Fruit fly (Drosophila melanogaster): ENCODE data around the gene CG5665.

dm6 chr3L:20395257-20395909 lies 37.1 kb downstream of the CG5665 start:
- TF ChIP-seq CG8632 (GFP tag; optimal IDR thresholded peaks at IDR 0.05) (no peak), OdsH (GFP tag; optimal IDR thresholded peaks at IDR 0.05) (no peak), vri (GFP tag; optimal IDR thresholded peaks at IDR 0.05) (peak; percentile 91), Sox102F (GFP tag; optimal IDR thresholded peaks at IDR 0.05) (no peak), Lpt (GFP tag; optimal IDR thresholded peaks at IDR 0.05) (no peak), lz (GFP tag; optimal IDR thresholded peaks at IDR 0.05) (peak; percentile 14), eg (GFP tag; IDR thresholded peaks at IDR 0.05) (no peak), Ets96B (tag; optimal IDR thresholded peaks at IDR 0.05) (no peak), esn (GFP tag; optimal IDR thresholded peaks at IDR 0.05) (peak; percentile 38), Hr4 (GFP tag; optimal IDR thresholded peaks at IDR 0.05) (no peak), CG6276 (GFP tag; optimal IDR thresholded peaks at IDR 0.05) (no peak), ss (GFP tag; optimal IDR thresholded peaks at IDR 0.05) (no peak), pdm3 (GFP tag; optimal IDR thresholded peaks at IDR 0.05) (no peak), salr (GFP tag; optimal IDR thresholded peaks at IDR 0.05) (no peak)

Measured in whole organism, prepupa.